Worm (Caenorhabditis elegans) whole organism, L4 larva: ENCODE results near the gene C14A4.6.

Experiments used
- aly-2 ChIP-seq: sonication (generic microtip); optimal IDR thresholded peaks from 2 replicates; lab custom pipeline; 2018; ENCODE audit warnings: missing biosample characterization, missing genetic modification characterization
- ceh-82 ChIP-seq: sonication (generic microtip); optimal IDR thresholded peaks from 2 replicates; lab custom pipeline; 2017; ENCODE audit warnings: missing biosample characterization, missing genetic modification characterization
- egl-43 ChIP-seq: fragments of 200-800 bp; sonication (Bioruptor generic); IDR thresholded peaks from 2 replicates; pipeline ENCODE4 v1.3.6; 2022; ENCODE audit warnings: missing genetic modification reagents, missing genetic modification characterization, missing compliant biosample characterization
- fkh-10 ChIP-seq: fragments of 150-350 bp; optimal IDR thresholded peaks from 2 replicates; lab custom pipeline; 2014; ENCODE audit warnings: missing biosample characterization, missing genetic modification reagents, missing genetic modification characterization
- hlh-11 ChIP-seq: fragments of 200-800 bp; sonication (Bioruptor generic); optimal IDR thresholded peaks from 2 replicates; lab custom pipeline; 2018; ENCODE audit warnings: mild to moderate bottlenecking, missing genetic modification characterization, missing compliant biosample characterization
- lin-13 ChIP-seq: fragments of 150-350 bp; optimal IDR thresholded peaks from 2 replicates; lab custom pipeline; 2014; ENCODE audit warnings: missing biosample characterization, missing genetic modification reagents, missing genetic modification characterization
- nhr-28 ChIP-seq: fragments of 150-350 bp; optimal IDR thresholded peaks from 2 replicates; lab custom pipeline; 2014; ENCODE audit warnings: missing biosample characterization, missing genetic modification characterization
- unc-39 ChIP-seq: sonication (generic microtip); optimal IDR thresholded peaks from 2 replicates; lab custom pipeline; 2017; ENCODE audit warnings: missing biosample characterization, missing genetic modification characterization
- zfp-2 ChIP-seq: sonication (generic microtip); optimal IDR thresholded peaks from 2 replicates; lab custom pipeline; 2016; ENCODE audit warnings: mild to moderate bottlenecking, missing genetic modification characterization, missing compliant biosample characterization
- ztf-11 ChIP-seq: fragments of 150-350 bp; optimal IDR thresholded peaks from 2 replicates; lab custom pipeline; 2014; ENCODE audit warnings: missing biosample characterization, missing genetic modification characterization

ce11 chrII:10545924-10546783 is 48.4 kb downstream of the C14A4.6 start:
- TF ChIP-seq nhr-28 (no peak), ztf-11 (tag; lab: Kevin White, UChicago) (no peak), ceh-82 (no peak), lin-13 (GFP tag; lab: Kevin White, UChicago) (no peak), fkh-10 (no peak), hlh-11 (no peak), egl-43 (GFP tag; lab: Robert Waterston, UW) (peak; percentile 62; the same call in 1 of the 2 replicates), aly-2 (no peak), unc-39 (tag; lab: Kevin White, UChicago) (no peak), zfp-2 (tag; lab: Kevin White, UChicago) (no peak)
